Worm (Caenorhabditis elegans) whole organism, early embryonic: ENCODE data around the gene C40C9.4.

Experiments used
- B0310.2 ChIP-seq: sonication (generic microtip); optimal IDR thresholded peaks from 2 replicates; lab custom pipeline; 2016; ENCODE audit warnings: mild to moderate bottlenecking, missing genetic modification characterization, missing compliant biosample characterization
- F13C5.2 ChIP-seq: sonication (generic microtip); optimal IDR thresholded peaks from 2 replicates; lab custom pipeline; 2017; ENCODE audit warnings: mild to moderate bottlenecking, missing genetic modification characterization, inconsistent platforms, missing compliant biosample characterization
- aly-1 ChIP-seq: sonication (generic microtip); optimal IDR thresholded peaks from 2 replicates; lab custom pipeline; 2016; ENCODE audit warnings: missing genetic modification characterization, missing compliant biosample characterization
- ama-1 ChIP-seq: fragments of 150-350 bp; optimal IDR thresholded peaks from 2 replicates; lab custom pipeline; 2014
- ceh-13 ChIP-seq: fragments of 200-800 bp; sonication (Bioruptor generic); optimal IDR thresholded peaks from 2 replicates; lab custom pipeline; 2018; ENCODE audit warnings: mild to moderate bottlenecking, missing genetic modification characterization, missing compliant biosample characterization
- ceh-36 ChIP-seq: sonication (generic microtip); optimal IDR thresholded peaks from 2 replicates; lab custom pipeline; 2016; ENCODE audit warnings: missing genetic modification characterization, inconsistent platforms, missing compliant biosample characterization
- ets-7 ChIP-seq: sonication (generic microtip); optimal IDR thresholded peaks from 2 replicates; lab custom pipeline; 2016; ENCODE audit warnings: missing genotype, missing genetic modification characterization, missing compliant biosample characterization
- flt-1 ChIP-seq: fragments of 200-800 bp; sonication (Bioruptor generic); IDR thresholded peaks from 2 replicates; pipeline ENCODE4 v1.3.6; 2022; ENCODE audit warnings: missing genetic modification characterization, missing compliant biosample characterization
- hmbx-1 ChIP-seq: sonication (generic microtip); optimal IDR thresholded peaks from 2 replicates; lab custom pipeline; 2016; ENCODE audit warnings: mild to moderate bottlenecking, missing genetic modification characterization, missing compliant biosample characterization
- hmg-4 ChIP-seq: fragments of 200-800 bp; sonication (Bioruptor generic); optimal IDR thresholded peaks from 2 replicates; lab custom pipeline; 2018; ENCODE audit warnings: mild to moderate bottlenecking, missing genetic modification characterization, missing compliant biosample characterization
- hnd-1 ChIP-seq: sonication (generic microtip); optimal IDR thresholded peaks from 2 replicates; lab custom pipeline; 2016; ENCODE audit warnings: missing genetic modification characterization, missing compliant biosample characterization
- pes-1 ChIP-seq: fragments of 200-800 bp; sonication (Bioruptor generic); IDR thresholded peaks from 2 replicates; pipeline ENCODE4 v1.3.6; 2022; ENCODE audit warnings: missing genetic modification reagents, missing genetic modification characterization, missing compliant biosample characterization
- scrt-1 ChIP-seq: fragments of 200-800 bp; sonication (Bioruptor generic); IDR thresholded peaks from 2 replicates; pipeline ENCODE4 v1.3.6; 2022; ENCODE audit warnings: missing genetic modification characterization, missing compliant biosample characterization
- sea-1 ChIP-seq: fragments of 200-800 bp; sonication (Bioruptor generic); conservative IDR thresholded peaks from 2 replicates; pipeline ENCODE4 v1.3.6; 2022; ENCODE audit warnings: missing genetic modification characterization, missing compliant biosample characterization
- tbx-11 ChIP-seq: fragments of 200-800 bp; sonication (Bioruptor generic); IDR thresholded peaks from 2 replicates; pipeline ENCODE4 v1.3.6; 2022; ENCODE audit warnings: missing genetic modification characterization, missing compliant biosample characterization
- tbx-37 ChIP-seq: fragments of 200-800 bp; sonication (Bioruptor generic); conservative IDR thresholded peaks from 2 replicates; pipeline ENCODE4 v1.3.6; 2022; ENCODE audit warnings: missing genetic modification reagents, missing genetic modification characterization, missing compliant biosample characterization
- tra-4 ChIP-seq: sonication (generic microtip); optimal IDR thresholded peaks from 2 replicates; lab custom pipeline; 2017; ENCODE audit warnings: missing genetic modification characterization, missing compliant biosample characterization

The C40C9.4 gene

DNA sequence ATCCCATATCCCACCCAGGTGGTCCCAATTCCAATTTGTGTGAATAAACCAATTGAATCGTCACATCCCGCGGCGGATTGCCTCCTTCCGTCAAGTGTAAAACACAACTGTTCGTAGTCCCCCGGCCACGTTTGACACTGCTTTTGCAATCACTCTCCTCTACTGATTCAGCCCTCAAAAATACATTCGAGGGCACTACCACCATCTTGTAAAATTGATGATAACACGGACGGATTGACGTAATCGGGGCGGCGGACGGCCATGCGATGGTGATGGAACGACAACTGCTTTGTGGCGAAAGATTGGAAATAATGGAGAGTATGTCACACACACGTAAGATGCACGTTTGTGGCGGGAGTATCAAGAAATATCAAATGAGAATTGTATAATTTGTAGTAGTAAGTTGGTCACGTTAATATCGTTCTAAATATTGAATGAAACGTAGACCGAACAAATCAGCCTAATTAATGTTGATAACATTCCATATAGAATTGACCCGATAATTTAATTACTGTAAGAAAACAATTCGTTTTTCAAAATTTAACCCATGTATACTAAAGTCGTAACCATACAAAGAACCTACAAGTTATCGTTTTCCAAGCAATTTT, 12.4 kb upstream of the C40C9.4 start:
- no peak for TF ChIP-seq B0310.2
- TF ChIP-seq ama-1 (lab: Kevin White, UChicago) = no peak
- no peak for TF ChIP-seq hmg-4

DNA sequence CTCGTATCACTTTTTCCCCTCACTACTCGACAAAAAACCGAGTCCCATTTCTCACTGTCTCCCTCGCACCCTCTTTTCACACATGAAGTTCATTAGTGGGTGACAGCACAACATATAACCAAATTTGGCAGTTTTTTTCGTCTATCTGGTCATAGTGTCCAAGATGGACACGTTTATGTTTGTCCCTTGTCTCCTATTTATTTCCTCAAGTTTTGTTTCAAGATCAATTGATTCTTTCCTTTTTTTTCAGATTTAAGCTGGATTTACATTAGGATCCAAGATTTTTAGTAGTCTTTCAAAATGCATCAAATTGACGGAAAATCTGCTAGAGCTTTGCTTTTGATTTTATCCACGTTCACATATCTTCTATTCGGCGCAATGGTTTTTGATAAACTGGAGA, 11.3 kb upstream of the C40C9.4 start, which contains the start of gene twk-20:
Gene twk-20, plus strand, starts transcription at position 301 of the 400 bp plus-strand sequence.
- no peak for TF ChIP-seq B0310.2
- TF ChIP-seq F13C5.2 (tag; lab: Kevin White, UChicago) = no peak
- TF ChIP-seq sea-1 (GFP tag; lab: Robert Waterston, UW) = no peak
- TF ChIP-seq tbx-11 (GFP tag; lab: Robert Waterston, UW) = no peak
- no peak for TF ChIP-seq ceh-36 (tag; lab: Kevin White, UChicago)
- TF ChIP-seq tbx-37 (GFP tag; lab: Robert Waterston, UW) = no peak
- TF ChIP-seq hmbx-1 (tag; lab: Kevin White, UChicago) = no peak
- TF ChIP-seq ets-7 (tag; lab: Kevin White, UChicago) = no peak
- TF ChIP-seq ceh-13 (GFP tag; lab: Kevin White, UChicago) = no peak

DNA sequence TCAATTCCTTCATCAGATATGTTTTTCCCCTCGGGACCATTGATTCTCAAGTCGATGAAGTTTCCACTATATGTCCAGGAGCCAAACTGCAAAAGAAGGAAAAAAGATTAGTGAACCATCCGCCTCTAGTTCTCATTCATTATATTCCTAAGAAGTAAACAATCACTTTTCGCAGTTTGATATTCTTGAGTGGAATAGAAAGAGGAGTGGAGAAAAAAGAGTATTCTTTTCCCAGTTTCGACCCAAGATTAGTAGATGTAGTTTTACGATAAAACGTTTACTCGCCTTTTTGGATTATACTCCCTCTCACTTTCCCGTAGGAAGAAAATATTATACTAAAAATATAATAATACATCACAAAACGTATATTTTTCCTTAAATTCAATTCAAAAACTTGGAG, 6.0 kb upstream of the C40C9.4 start:
- no peak for TF ChIP-seq ama-1 (lab: Kevin White, UChicago)
- TF ChIP-seq B0310.2 = no peak
- no peak for TF ChIP-seq pes-1 (GFP tag; lab: Robert Waterston, UW)
- TF ChIP-seq tra-4 (tag; lab: Kevin White, UChicago) = no peak
- TF ChIP-seq hmbx-1 (tag; lab: Kevin White, UChicago) = no peak
- no peak for TF ChIP-seq ets-7 (tag; lab: Kevin White, UChicago)
- no peak for TF ChIP-seq F13C5.2 (tag; lab: Kevin White, UChicago)
- no peak for TF ChIP-seq flt-1 (GFP tag; lab: Robert Waterston, UW)
- no peak for TF ChIP-seq ceh-36 (tag; lab: Kevin White, UChicago)
- no peak for TF ChIP-seq ceh-13 (GFP tag; lab: Kevin White, UChicago)
- no peak for TF ChIP-seq hnd-1 (tag; lab: Kevin White, UChicago)

DNA sequence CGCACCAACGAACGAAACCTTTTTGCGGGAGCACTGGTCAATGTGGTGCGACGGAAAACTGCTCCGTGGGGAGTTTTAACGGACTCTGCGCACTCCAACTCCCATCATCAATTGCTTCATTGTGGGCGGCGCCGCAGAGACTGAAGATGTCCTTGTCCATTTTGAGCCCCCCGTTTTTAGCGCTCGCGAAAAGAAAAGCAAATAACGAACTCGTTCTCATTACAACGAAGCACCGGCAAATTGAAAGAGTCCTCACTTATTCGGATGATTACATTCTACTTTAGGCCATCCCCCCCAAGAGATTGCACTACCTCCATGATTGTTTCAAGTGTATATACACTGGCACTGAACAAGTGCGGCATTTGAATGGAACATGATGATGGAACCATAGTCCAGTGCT, 4.1 kb upstream of the C40C9.4 start, which contains the start of gene acr-9:
Gene acr-9, minus strand, starts transcription at position 101 of the 400 bp plus-strand sequence.
- TF ChIP-seq ets-7 (tag; lab: Kevin White, UChicago) (no peak), pes-1 (GFP tag; lab: Robert Waterston, UW) (no peak), sea-1 (GFP tag; lab: Robert Waterston, UW) (no peak), hnd-1 (tag; lab: Kevin White, UChicago) (no peak)

- TF ChIP-seq hmbx-1 (tag; lab: Kevin White, UChicago) (no peak), ceh-13 (GFP tag; lab: Kevin White, UChicago) (no peak), sea-1 (GFP tag; lab: Robert Waterston, UW) (no peak)
Measured at ce11 chrX:13647305-13647704, 3.6 kb upstream of the C40C9.4 start, which contains the start of gene C40C9.3. C40C9.3 (plus strand) TSS chrX:13647605.

DNA sequence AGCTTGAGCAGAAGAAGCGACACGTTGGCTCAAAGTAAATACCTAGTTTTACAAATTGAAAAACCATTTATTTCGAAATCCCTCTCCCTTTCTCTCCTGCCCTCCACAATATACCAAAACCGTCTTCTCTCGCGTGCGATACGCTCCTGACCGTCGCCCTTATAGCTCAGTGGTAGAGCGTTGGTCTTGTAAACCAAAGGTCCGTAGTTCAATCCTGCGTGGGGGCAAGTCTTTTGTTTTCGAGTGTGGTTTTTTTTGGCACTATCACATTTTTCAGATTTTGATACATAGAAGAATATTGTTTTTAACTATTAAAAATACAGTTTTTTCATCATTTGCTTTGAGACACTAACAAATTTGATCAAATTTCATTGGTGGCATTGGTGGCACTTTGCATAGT, 2.7 kb downstream of the C40C9.4 start:
- TF ChIP-seq sea-1 (GFP tag; lab: Robert Waterston, UW) = peak; percentile 82
- TF ChIP-seq hmg-4 = peak; percentile 53
- TF ChIP-seq aly-1 (tag; lab: Kevin White, UChicago) = peak; percentile 19
- peak; percentile 45 for TF ChIP-seq hnd-1 (tag; lab: Kevin White, UChicago)
- peak; percentile 61 for TF ChIP-seq ceh-36 (tag; lab: Kevin White, UChicago)
- TF ChIP-seq pes-1 (GFP tag; lab: Robert Waterston, UW) = peak; percentile 87
- TF ChIP-seq ets-7 (tag; lab: Kevin White, UChicago) = no peak
- peak; percentile 72 for TF ChIP-seq tbx-37 (GFP tag; lab: Robert Waterston, UW)
- TF ChIP-seq hmbx-1 (tag; lab: Kevin White, UChicago) = no peak
- no peak for TF ChIP-seq ama-1 (lab: Kevin White, UChicago)
- TF ChIP-seq B0310.2 = peak; percentile 58
- peak; percentile 69; the same call in 1 of the 2 replicates for TF ChIP-seq tbx-11 (GFP tag; lab: Robert Waterston, UW)
- TF ChIP-seq scrt-1 (GFP tag; lab: Robert Waterston, UW) = peak; percentile 80
- peak; percentile 8 for TF ChIP-seq ceh-13 (GFP tag; lab: Kevin White, UChicago)
- TF ChIP-seq flt-1 (GFP tag; lab: Robert Waterston, UW) = peak; percentile 74
- no peak for TF ChIP-seq tra-4 (tag; lab: Kevin White, UChicago)
- no peak for TF ChIP-seq F13C5.2 (tag; lab: Kevin White, UChicago)

DNA sequence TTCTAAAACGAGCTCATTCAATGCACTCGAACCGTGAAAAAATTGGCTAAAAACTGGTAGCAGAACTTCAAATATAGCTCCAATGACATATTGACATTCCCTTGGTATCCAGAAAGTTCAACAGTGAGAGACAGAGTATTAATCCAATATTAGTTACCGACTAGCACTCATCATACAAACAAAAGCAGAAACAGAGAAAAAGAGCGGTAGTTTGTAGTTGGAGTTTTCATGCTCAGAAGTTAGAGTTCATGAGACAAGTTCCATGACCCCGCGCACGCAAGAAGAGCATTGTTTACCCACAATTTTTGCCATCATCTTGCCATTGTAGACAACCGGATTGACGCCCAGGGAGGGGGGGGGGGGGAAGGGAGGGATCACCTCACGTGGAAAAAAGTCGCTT, 3.4 kb downstream of the C40C9.4 start:
- no peak for TF ChIP-seq sea-1 (GFP tag; lab: Robert Waterston, UW)
- no peak for TF ChIP-seq hnd-1 (tag; lab: Kevin White, UChicago)
- no peak for TF ChIP-seq F13C5.2 (tag; lab: Kevin White, UChicago)
- no peak for TF ChIP-seq tra-4 (tag; lab: Kevin White, UChicago)
- no peak for TF ChIP-seq tbx-37 (GFP tag; lab: Robert Waterston, UW)
- TF ChIP-seq hmbx-1 (tag; lab: Kevin White, UChicago) = no peak

- TF ChIP-seq ets-7 (tag; lab: Kevin White, UChicago) = no peak
- TF ChIP-seq F13C5.2 (tag; lab: Kevin White, UChicago) = no peak
- TF ChIP-seq hmbx-1 (tag; lab: Kevin White, UChicago) = no peak
- TF ChIP-seq flt-1 (GFP tag; lab: Robert Waterston, UW) = no peak
- no peak for TF ChIP-seq ceh-13 (GFP tag; lab: Kevin White, UChicago)
- TF ChIP-seq hnd-1 (tag; lab: Kevin White, UChicago) = no peak
- TF ChIP-seq tra-4 (tag; lab: Kevin White, UChicago) = no peak
- no peak for TF ChIP-seq B0310.2
- TF ChIP-seq ama-1 (lab: Kevin White, UChicago) = no peak
- TF ChIP-seq hmg-4 = no peak
- no peak for TF ChIP-seq aly-1 (tag; lab: Kevin White, UChicago)
- no peak for TF ChIP-seq tbx-37 (GFP tag; lab: Robert Waterston, UW)
- no peak for TF ChIP-seq pes-1 (GFP tag; lab: Robert Waterston, UW)
Measured at ce11 chrX:13655769-13656168, 4.9 kb downstream of the C40C9.4 start.
